Worm (Caenorhabditis elegans): ENCODE results near the gene ikke-1.

DNA sequence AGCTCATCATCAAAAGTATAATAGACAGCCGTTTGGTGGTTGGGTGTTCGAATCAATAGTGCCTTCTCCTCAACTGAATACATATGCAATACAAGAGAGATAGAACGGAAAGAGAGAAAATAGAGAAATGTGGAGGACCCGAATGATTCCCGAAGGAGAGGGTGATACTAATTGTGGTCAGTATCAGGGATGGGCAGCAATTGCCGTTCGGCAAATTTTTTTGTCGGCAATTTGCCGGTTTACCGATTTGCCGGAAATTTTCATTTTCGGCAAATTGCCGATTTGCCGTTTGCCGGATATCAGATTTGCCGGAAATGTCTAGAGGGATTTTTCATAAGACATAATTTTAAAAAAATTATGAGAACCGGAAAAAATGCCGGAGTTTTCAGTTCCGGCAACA lies 38.2 kb downstream of the ikke-1 start, which contains the start of gene F59B2.9:
- no peak for TF ChIP-seq aly-2 (tag; optimal IDR thresholded peaks at IDR 0.05)
- no peak for TF ChIP-seq lin-35 (GFP tag; optimal IDR thresholded peaks at IDR 0.05)
- no peak for TF ChIP-seq ama-1 (optimal IDR thresholded peaks at IDR 0.05)
- TF ChIP-seq alr-1 (tag; optimal IDR thresholded peaks at IDR 0.05; ENCODE audit: borderline replicate concordance), result no peak
- TF ChIP-seq ceh-8 (GFP tag; optimal IDR thresholded peaks at IDR 0.05), result no peak
- TF ChIP-seq sptf-1 (tag; optimal IDR thresholded peaks at IDR 0.05), result no peak
- TF ChIP-seq lsy-2 (tag; optimal IDR thresholded peaks at IDR 0.05), result no peak
- no peak for TF ChIP-seq lin-39 (tag; optimal IDR thresholded peaks at IDR 0.05)
- no peak for TF ChIP-seq unc-62 (GFP tag; optimal IDR thresholded peaks at IDR 0.05)
- no peak for TF ChIP-seq snpc-4 (tag; optimal IDR thresholded peaks at IDR 0.05)
- no peak for TF ChIP-seq hlh-4 (tag; optimal IDR thresholded peaks at IDR 0.05)

All from whole organism, L1 larva.